Fruit fly (Drosophila melanogaster) whole organism, pupa: ENCODE measurements around the gene Paip2.

ENCODE experiments used
- CG10348 ChIP-seq: fragments of 200-800 bp; sonication (Bioruptor generic); IDR thresholded peaks from 2 replicates; pipeline ENCODE4 v1.3.6; 2022; ENCODE audit warnings: missing biosample characterization, missing genetic modification characterization
- EcR ChIP-seq: fragments of 200-800 bp; sonication (Bioruptor generic); optimal IDR thresholded peaks from 3 replicates; lab custom pipeline; 2019; ENCODE audit warnings: missing biosample characterization, missing genetic modification characterization, mild to moderate bottlenecking, moderate library complexity, missing genetic modification reagents
- Ets98B ChIP-seq: fragments of 200-800 bp; sonication (Bioruptor generic); IDR thresholded peaks from 2 replicates; pipeline ENCODE4 v1.3.6; 2022; ENCODE audit warnings: missing biosample characterization, missing genetic modification characterization
- fd96Ca ChIP-seq: fragments of 200-800 bp; sonication (Bioruptor generic); IDR thresholded peaks from 3 replicates; pipeline ENCODE4 v1.3.6; 2022; ENCODE audit warnings: missing biosample characterization, missing genetic modification characterization

DNA sequence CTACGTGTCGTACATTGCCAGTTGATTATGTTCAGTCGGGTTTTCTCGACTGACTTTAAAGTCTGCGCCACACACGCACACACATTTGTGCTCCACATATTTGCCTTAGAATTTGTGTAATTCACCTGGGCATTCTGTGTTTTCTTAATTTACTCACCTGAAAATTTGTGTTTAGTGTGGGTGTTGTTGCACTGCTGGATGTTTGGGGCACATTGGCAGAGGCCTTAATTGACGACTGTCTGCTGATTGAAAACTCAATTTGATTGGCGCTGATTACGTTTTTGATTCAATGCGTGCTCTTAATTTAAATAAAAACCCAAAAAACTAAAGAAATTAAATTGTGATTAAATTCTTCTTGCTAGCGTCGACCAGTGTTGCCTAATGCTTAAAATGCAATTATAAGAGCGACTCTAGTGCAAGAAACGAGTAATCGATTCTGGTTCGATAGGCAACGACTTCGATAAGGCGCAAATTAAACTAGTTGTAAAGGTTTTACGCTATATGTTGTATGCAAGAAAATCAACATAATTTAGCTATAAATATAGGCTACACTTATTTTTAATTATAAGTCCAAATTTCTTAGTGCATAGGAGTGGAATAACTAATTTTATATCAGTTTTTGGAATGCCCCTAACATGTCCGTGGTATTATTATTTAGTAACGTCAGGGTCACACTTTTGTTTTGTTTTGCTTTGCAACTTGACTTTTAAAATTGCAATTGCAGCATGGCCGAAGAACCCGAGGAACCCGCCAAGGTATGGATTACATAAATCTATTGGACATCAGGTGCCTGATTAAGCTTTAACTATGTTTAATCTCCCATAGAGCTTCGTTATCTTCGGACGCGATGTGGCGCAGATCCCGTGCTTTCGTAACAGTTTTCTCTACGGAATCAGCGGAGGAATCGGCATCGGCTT, 49.9 kb downstream of the Paip2 start, which contains the start of the genes CG46281 and CG46280:
- no peak for TF ChIP-seq Ets98B (GFP tag; lab: Robert Waterston, UW)
- no peak for TF ChIP-seq fd96Ca (GFP tag; lab: Robert Waterston, UW)
- no peak for TF ChIP-seq CG10348 (GFP tag; lab: Robert Waterston, UW)
- TF ChIP-seq EcR (GFP tag; lab: Kevin White, UChicago), result no peak
